Worm (Caenorhabditis elegans) whole organism, young adult: ENCODE data around the gene spig-3.

Source experiments
- F57C9.4 ChIP-seq: sonication (generic microtip); optimal IDR thresholded peaks from 2 replicates; lab custom pipeline; 2017; ENCODE audit warnings: mild to moderate bottlenecking, missing genetic modification characterization, missing compliant biosample characterization
- aptf-3 ChIP-seq: fragments of 200-800 bp; sonication (Bioruptor generic); IDR thresholded peaks from 2 replicates; pipeline ENCODE4 v1.3.6; 2022; ENCODE audit warnings: missing genetic modification characterization, missing compliant biosample characterization
- atf-7 ChIP-seq: sonication (generic microtip); optimal IDR thresholded peaks from 2 replicates; lab custom pipeline; 2017; ENCODE audit warnings: mild to moderate bottlenecking, missing genetic modification characterization, missing compliant biosample characterization
- ceh-27 ChIP-seq: fragments of 200-800 bp; sonication (Bioruptor generic); optimal IDR thresholded peaks from 2 replicates; lab custom pipeline; 2018; ENCODE audit warnings: mild to moderate bottlenecking, missing genetic modification characterization, moderate library complexity, missing compliant biosample characterization
- dpl-1 ChIP-seq: fragments of 150-350 bp; optimal IDR thresholded peaks from 2 replicates; lab custom pipeline; 2014; ENCODE audit warnings: missing biosample characterization, missing genetic modification reagents, missing genetic modification characterization
- mcd-1 ChIP-seq: fragments of 200-800 bp; sonication (Bioruptor generic); IDR thresholded peaks from 2 replicates; pipeline ENCODE4 v1.3.6; 2022; ENCODE audit warnings: missing genetic modification reagents, missing genetic modification characterization, missing compliant biosample characterization
- snpc-3.4 ChIP-seq: sonication (generic microtip); optimal IDR thresholded peaks from 2 replicates; lab custom pipeline; 2017; ENCODE audit warnings: missing genetic modification characterization, mild to moderate bottlenecking, missing compliant biosample characterization, antibody characterized with exemption, moderate library complexity, missing genotype, missing genetic modification reagents
- snpc-4 ChIP-seq, 5 experiments: fragments of 150-350 bp in 1 of 5; sonication (generic microtip) in 4 of 5; optimal IDR thresholded peaks; 2 replicates each; lab custom pipeline; 2014 to 2018; ENCODE audit warnings: missing genetic modification characterization in 5 of 5, missing biosample characterization in 3 of 5, antibody characterized with exemption in 2 of 5, mild to moderate bottlenecking in 2 of 5, missing compliant biosample characterization in 2 of 5, missing genotype in 2 of 5, moderate library complexity in 2 of 5, missing genetic modification reagents in 1 of 5
- sptf-2 ChIP-seq: fragments of 200-800 bp; sonication (Bioruptor generic); optimal IDR thresholded peaks from 2 replicates; lab custom pipeline; 2018; ENCODE audit warnings: mild to moderate bottlenecking, missing genetic modification characterization, missing compliant biosample characterization
- unc-62 ChIP-seq: fragments of 150-350 bp; optimal IDR thresholded peaks from 2 replicates; lab custom pipeline; 2014; ENCODE audit warnings: missing biosample characterization, missing genetic modification reagents, missing genetic modification characterization

ce11 chrV:14290636-14291035 is 8.8 kb downstream of the spig-3 start, which contains the start of gene F14D7.18:
- TF ChIP-seq mcd-1 (GFP tag; lab: Robert Waterston, UW) (no peak), snpc-3.4 (tag; lab: Kevin White, UChicago) (no peak), F57C9.4 (tag; lab: Kevin White, UChicago) (no peak), atf-7 (no peak), unc-62 (GFP tag; lab: Kevin White, UChicago) (no peak), dpl-1 (no peak), ceh-27 (GFP tag; lab: Kevin White, UChicago) (no peak), aptf-3 (GFP tag; lab: Robert Waterston, UW) (no peak), sptf-2 (GFP tag; lab: Kevin White, UChicago) (no peak), snpc-4 (GFP tag; optimal IDR thresholded peaks at IDR 0.05; lab: Kevin White, UChicago) (no peak), snpc-4 (tag; optimal IDR thresholded peaks at IDR 0.05; lab: Kevin White, UChicago) (no peak)
